Worm (Caenorhabditis elegans) whole organism, young adult: ENCODE data around the gene clec-219.

Experiments used
- B0336.3 ChIP-seq: fragments of 200-800 bp; sonication (Bioruptor generic); IDR thresholded peaks from 2 replicates; pipeline ENCODE4 v1.3.6; 2022; ENCODE audit warnings: missing genetic modification characterization, missing compliant biosample characterization
- F23B12.7 ChIP-seq: sonication (generic microtip); optimal IDR thresholded peaks from 2 replicates; lab custom pipeline; 2017; ENCODE audit warnings: missing genetic modification characterization, mild to moderate bottlenecking, missing compliant biosample characterization, antibody characterized with exemption, moderate library complexity; ENCODE audit not compliant: insufficient read depth
- F37B4.10 ChIP-seq: fragments of 200-800 bp; sonication (Bioruptor generic); IDR thresholded peaks from 2 replicates; pipeline ENCODE4 v1.3.6; 2022; ENCODE audit warnings: missing genetic modification characterization, missing compliant biosample characterization
- F49E8.2 ChIP-seq: sonication (generic microtip); optimal IDR thresholded peaks from 3 replicates; lab custom pipeline; 2017; ENCODE audit warnings: missing genetic modification characterization, mild to moderate bottlenecking, missing compliant biosample characterization, antibody characterized with exemption, moderate library complexity; ENCODE audit not compliant: insufficient read depth
- F52B5.7 ChIP-seq: sonication (generic microtip); optimal IDR thresholded peaks from 2 replicates; lab custom pipeline; 2016; ENCODE audit warnings: mild to moderate bottlenecking, missing genetic modification characterization, missing compliant biosample characterization
- F57A8.1 ChIP-seq: fragments of 200-800 bp; sonication (Bioruptor generic); optimal IDR thresholded peaks from 2 replicates; lab custom pipeline; 2018; ENCODE audit warnings: mild to moderate bottlenecking, missing genetic modification characterization, moderate library complexity, missing compliant biosample characterization
- K11D2.4 ChIP-seq: fragments of 200-800 bp; sonication (Bioruptor generic); IDR thresholded peaks from 2 replicates; pipeline ENCODE4 v1.3.6; 2022; ENCODE audit warnings: missing genetic modification reagents, missing genetic modification characterization, missing compliant biosample characterization
- Y67H2A.10 ChIP-seq: fragments of 200-800 bp; sonication (Bioruptor generic); conservative IDR thresholded peaks from 2 replicates; pipeline ENCODE4 v1.3.6; 2022; ENCODE audit warnings: missing genetic modification reagents, missing genetic modification characterization, missing compliant biosample characterization
- ZK185.1 ChIP-seq: sonication (generic microtip); optimal IDR thresholded peaks from 2 replicates; lab custom pipeline; 2016; ENCODE audit warnings: mild to moderate bottlenecking, missing genetic modification characterization, missing compliant biosample characterization; ENCODE audit not compliant: poor library complexity, severe bottlenecking
- akir-1 ChIP-seq: fragments of 200-800 bp; sonication (Bioruptor generic); optimal IDR thresholded peaks from 2 replicates; lab custom pipeline; 2018; ENCODE audit warnings: mild to moderate bottlenecking, missing genetic modification characterization, moderate library complexity, missing compliant biosample characterization
- aptf-3 ChIP-seq: fragments of 200-800 bp; sonication (Bioruptor generic); IDR thresholded peaks from 2 replicates; pipeline ENCODE4 v1.3.6; 2022; ENCODE audit warnings: missing genetic modification characterization, missing compliant biosample characterization
- cebp-2 ChIP-seq: fragments of 200-800 bp; sonication (Bioruptor generic); IDR thresholded peaks from 2 replicates; pipeline ENCODE4 v1.3.6; 2022; ENCODE audit warnings: missing genetic modification characterization, missing compliant biosample characterization
- ceh-79 ChIP-seq: sonication (generic microtip); optimal IDR thresholded peaks from 2 replicates; lab custom pipeline; 2017; ENCODE audit warnings: mild to moderate bottlenecking, missing genetic modification characterization, missing compliant biosample characterization
- ceh-91 ChIP-seq: fragments of 200-800 bp; sonication (Bioruptor generic); IDR thresholded peaks from 2 replicates; pipeline ENCODE4 v1.3.6; 2022; ENCODE audit warnings: missing genetic modification reagents, missing genetic modification characterization, missing compliant biosample characterization
- chd-7 ChIP-seq: sonication (generic microtip); optimal IDR thresholded peaks from 2 replicates; lab custom pipeline; 2016; ENCODE audit warnings: mild to moderate bottlenecking, missing genetic modification characterization, moderate library complexity, missing compliant biosample characterization
- dpl-1 ChIP-seq: fragments of 150-350 bp; optimal IDR thresholded peaks from 2 replicates; lab custom pipeline; 2014; ENCODE audit warnings: missing biosample characterization, missing genetic modification reagents, missing genetic modification characterization
- egl-44 ChIP-seq: fragments of 200-800 bp; sonication (Bioruptor generic); IDR thresholded peaks from 2 replicates; pipeline ENCODE4 v1.3.6; 2022; ENCODE audit warnings: missing genetic modification reagents, missing genetic modification characterization, missing compliant biosample characterization
- egrh-3 ChIP-seq: fragments of 200-800 bp; sonication (Bioruptor generic); IDR thresholded peaks from 2 replicates; pipeline ENCODE4 v1.3.6; 2022; ENCODE audit warnings: missing genetic modification reagents, missing genetic modification characterization, missing compliant biosample characterization
- ekl-4 ChIP-seq: fragments of 200-800 bp; sonication (Bioruptor generic); IDR thresholded peaks from 2 replicates; pipeline ENCODE4 v1.3.6; 2022; ENCODE audit warnings: missing genetic modification reagents, missing genetic modification characterization, missing compliant biosample characterization
- gei-17 ChIP-seq: fragments of 200-800 bp; sonication (Bioruptor generic); optimal IDR thresholded peaks from 2 replicates; lab custom pipeline; 2018; ENCODE audit warnings: mild to moderate bottlenecking, missing genetic modification characterization, missing compliant biosample characterization
- hlh-26 ChIP-seq: fragments of 200-800 bp; sonication (Bioruptor generic); conservative IDR thresholded peaks from 2 replicates; pipeline ENCODE4 v1.3.6; 2022; ENCODE audit warnings: missing genetic modification reagents, missing genetic modification characterization, missing compliant biosample characterization
- hmg-20 ChIP-seq: fragments of 200-800 bp; sonication (Bioruptor generic); IDR thresholded peaks from 2 replicates; pipeline ENCODE4 v1.3.6; 2022; ENCODE audit warnings: missing genetic modification reagents, missing genetic modification characterization, missing compliant biosample characterization
- hsf-1 ChIP-seq: fragments of 200-800 bp; sonication (Bioruptor generic); IDR thresholded peaks from 2 replicates; pipeline ENCODE4 v1.3.6; 2022; ENCODE audit warnings: missing genetic modification reagents, missing genetic modification characterization, missing compliant biosample characterization
- lag-1 ChIP-seq: fragments of 200-800 bp; sonication (Bioruptor generic); IDR thresholded peaks from 2 replicates; pipeline ENCODE4 v1.3.6; 2022; ENCODE audit warnings: missing genetic modification reagents, missing genetic modification characterization, missing compliant biosample characterization
- let-526 ChIP-seq: fragments of 200-800 bp; sonication (Bioruptor generic); IDR thresholded peaks from 2 replicates; pipeline ENCODE4 v1.3.6; 2022; ENCODE audit warnings: missing genetic modification reagents, missing genetic modification characterization, missing compliant biosample characterization
- madf-10 ChIP-seq: sonication (generic microtip); optimal IDR thresholded peaks from 2 replicates; lab custom pipeline; 2016; ENCODE audit warnings: mild to moderate bottlenecking, missing genetic modification characterization, missing compliant biosample characterization
- madf-3 ChIP-seq: fragments of 200-800 bp; sonication (Bioruptor generic); IDR thresholded peaks from 2 replicates; pipeline ENCODE4 v1.3.6; 2022; ENCODE audit warnings: missing genetic modification reagents, missing genetic modification characterization, missing compliant biosample characterization
- madf-6 ChIP-seq: fragments of 200-800 bp; sonication (Bioruptor generic); IDR thresholded peaks from 2 replicates; pipeline ENCODE4 v1.3.6; 2022; ENCODE audit warnings: missing genetic modification reagents, missing genetic modification characterization, missing compliant biosample characterization
- mcd-1 ChIP-seq: fragments of 200-800 bp; sonication (Bioruptor generic); IDR thresholded peaks from 2 replicates; pipeline ENCODE4 v1.3.6; 2022; ENCODE audit warnings: missing genetic modification reagents, missing genetic modification characterization, missing compliant biosample characterization
- nhr-80 ChIP-seq: sonication (generic microtip); optimal IDR thresholded peaks from 2 replicates; lab custom pipeline; 2016; ENCODE audit warnings: missing genetic modification characterization, missing compliant biosample characterization
- rcor-1 ChIP-seq: fragments of 200-800 bp; sonication (Bioruptor generic); IDR thresholded peaks from 2 replicates; pipeline ENCODE4 v1.3.6; 2022; ENCODE audit warnings: missing genetic modification reagents, missing genetic modification characterization, missing compliant biosample characterization
- repo-1 ChIP-seq: sonication (generic microtip); optimal IDR thresholded peaks from 2 replicates; lab custom pipeline; 2017; ENCODE audit warnings: mild to moderate bottlenecking, missing genetic modification characterization, missing compliant biosample characterization
- rpc-1 ChIP-seq, 2 experiments: fragments of 150-350 bp in 1 of 2; sonication (generic microtip) in 1 of 2; optimal IDR thresholded peaks; 2 replicates each; lab custom pipeline; 2014 to 2018; ENCODE audit warnings: missing biosample characterization in 1 of 2, missing genetic modification characterization in 1 of 2, missing genetic modification reagents in 1 of 2, missing genotype in 1 of 2
- somi-1 ChIP-seq: fragments of 200-800 bp; sonication (Bioruptor generic); optimal IDR thresholded peaks from 2 replicates; lab custom pipeline; 2018; ENCODE audit warnings: mild to moderate bottlenecking, missing genetic modification characterization, missing compliant biosample characterization
- tlf-1 ChIP-seq: fragments of 200-800 bp; sonication (Bioruptor generic); optimal IDR thresholded peaks from 2 replicates; lab custom pipeline; 2018; ENCODE audit warnings: mild to moderate bottlenecking, missing genetic modification characterization, missing compliant biosample characterization
- xnd-1 ChIP-seq: sonication (generic microtip); optimal IDR thresholded peaks from 2 replicates; lab custom pipeline; 2016; ENCODE audit warnings: missing genotype, missing genetic modification reagents, missing genetic modification characterization, missing compliant biosample characterization
- ztf-25 ChIP-seq: fragments of 200-800 bp; sonication (Bioruptor generic); IDR thresholded peaks from 2 replicates; pipeline ENCODE4 v1.3.6; 2022; ENCODE audit warnings: missing genetic modification reagents, missing genetic modification characterization, missing compliant biosample characterization
- ztf-3 ChIP-seq: fragments of 200-800 bp; sonication (Bioruptor generic); optimal IDR thresholded peaks from 2 replicates; lab custom pipeline; 2018; ENCODE audit warnings: mild to moderate bottlenecking, missing genetic modification characterization, missing compliant biosample characterization
- ztf-6 ChIP-seq: fragments of 200-800 bp; sonication (Bioruptor generic); IDR thresholded peaks from 2 replicates; pipeline ENCODE4 v1.3.6; 2022; ENCODE audit warnings: missing genetic modification reagents, missing genetic modification characterization, missing compliant biosample characterization

The clec-219 gene

ce11 chrV:8348959-8349389 is 30.7 kb downstream of the clec-219 start (continued):
- TF ChIP-seq madf-10 (peak; percentile 82), ekl-4 (peak; percentile 94), Y67H2A.10 (no peak), madf-3 (GFP tag; lab: Robert Waterston, UW) (peak; percentile 67; the same call in 1 of the 2 replicates), ceh-79 (tag; lab: Kevin White, UChicago) (no peak), egl-44 (GFP tag; lab: Robert Waterston, UW) (peak; percentile 86), ceh-91 (peak; percentile 47), repo-1 (tag; lab: Kevin White, UChicago) (peak; percentile 85), somi-1 (GFP tag; lab: Kevin White, UChicago) (peak; percentile 17), cebp-2 (GFP tag; lab: Robert Waterston, UW) (0 out of 2 replicates have a peak, but pooled peaks have one; percentile 32), ztf-25 (no peak), rcor-1 (GFP tag; lab: Robert Waterston, UW) (peak; percentile 95), xnd-1 (tag; lab: Kevin White, UChicago) (peak; percentile 79), ztf-6 (GFP tag; lab: Robert Waterston, UW) (no peak), chd-7 (tag; lab: Kevin White, UChicago) (peak; percentile 78), ztf-3 (peak; percentile 15), mcd-1 (GFP tag; lab: Robert Waterston, UW) (peak; percentile 86), rpc-1 (optimal IDR thresholded peaks at IDR 0.05; lab: Kevin White, UChicago) (peak; percentile 10), rpc-1 (tag; optimal IDR thresholded peaks at IDR 0.05; lab: Kevin White, UChicago) (peak; percentile 18), hmg-20 (GFP tag; lab: Robert Waterston, UW) (peak; percentile 82), F23B12.7 (tag; lab: Kevin White, UChicago) (peak; percentile 94), madf-6 (GFP tag; lab: Robert Waterston, UW) (peak; percentile 93), gei-17 (GFP tag; lab: Kevin White, UChicago) (peak; percentile 65), akir-1 (GFP tag; lab: Kevin White, UChicago) (peak; percentile 68), aptf-3 (GFP tag; lab: Robert Waterston, UW) (peak; percentile 61; the same call in 1 of the 2 replicates), dpl-1 (GFP tag; lab: Kevin White, UChicago) (peak; percentile 10), egrh-3 (GFP tag; lab: Robert Waterston, UW) (peak; percentile 50; the same call in 1 of the 2 replicates), F49E8.2 (tag; lab: Kevin White, UChicago) (peak; percentile 96), nhr-80 (tag; lab: Kevin White, UChicago) (peak; percentile 75), F52B5.7 (tag; lab: Kevin White, UChicago) (peak; percentile 46), K11D2.4 (peak; percentile 65; the same call in 1 of the 2 replicates), tlf-1 (GFP tag; lab: Kevin White, UChicago) (peak; percentile 67), let-526 (GFP tag; lab: Robert Waterston, UW) (0 out of 2 replicates have a peak, but pooled peaks have one; percentile 12), hsf-1 (peak; percentile 89), hlh-26 (no peak)

ce11 chrV:8349950-8350349 is 31.7 kb downstream of the clec-219 start:
- TF ChIP-seq ZK185.1 (tag; lab: Kevin White, UChicago) (no peak), cebp-2 (GFP tag; lab: Robert Waterston, UW) (no peak), lag-1 (GFP tag; lab: Robert Waterston, UW) (no peak), F37B4.10 (GFP tag; lab: Robert Waterston, UW) (no peak), B0336.3 (GFP tag; lab: Robert Waterston, UW) (no peak), F57A8.1 (GFP tag; lab: Kevin White, UChicago) (no peak), gei-17 (GFP tag; lab: Kevin White, UChicago) (no peak), egl-44 (GFP tag; lab: Robert Waterston, UW) (no peak), ceh-79 (tag; lab: Kevin White, UChicago) (no peak)
- TF ChIP-seq, all 124 proteins: peak for 0
